Worm (Caenorhabditis elegans) whole organism, L4 larva: Measurements from ENCODE around the gene erg-28.

Experiments
- F10B5.3 ChIP-seq: sonication (generic microtip); optimal IDR thresholded peaks from 2 replicates; lab custom pipeline; 2016; ENCODE audit warnings: mild to moderate bottlenecking, missing genetic modification characterization, missing compliant biosample characterization
- F37D6.2 ChIP-seq: sonication (generic microtip); optimal IDR thresholded peaks from 2 replicates; lab custom pipeline; 2016; ENCODE audit warnings: mild to moderate bottlenecking, missing genetic modification characterization, missing compliant biosample characterization
- F49E8.2 ChIP-seq: sonication (generic microtip); optimal IDR thresholded peaks from 2 replicates; lab custom pipeline; 2016; ENCODE audit warnings: missing compliant biosample characterization, mild to moderate bottlenecking, missing genetic modification characterization, borderline replicate concordance
- T26A8.4 ChIP-seq: fragments of 200-800 bp; sonication (Bioruptor generic); IDR thresholded peaks from 2 replicates; pipeline ENCODE4 v1.3.6; 2022; ENCODE audit warnings: missing genetic modification characterization, missing compliant biosample characterization
- Y48G9A.11 ChIP-seq: fragments of 200-800 bp; sonication (Bioruptor generic); IDR thresholded peaks from 2 replicates; pipeline ENCODE4 v1.3.6; 2022; ENCODE audit warnings: missing genetic modification reagents, missing genetic modification characterization, missing compliant biosample characterization
- ZK337.2 ChIP-seq: fragments of 200-800 bp; sonication (Bioruptor generic); IDR thresholded peaks from 2 replicates; pipeline ENCODE4 v1.3.6; 2022; ENCODE audit warnings: missing genetic modification reagents, missing genetic modification characterization, missing compliant biosample characterization
- aha-1 ChIP-seq: fragments of 150-350 bp; peaks from one replicate; lab custom pipeline; 2014; ENCODE audit warnings: missing biosample characterization, missing genetic modification characterization
- ama-1 ChIP-seq: fragments of 150-350 bp; optimal IDR thresholded peaks from 2 replicates; lab custom pipeline; 2014; ENCODE audit warnings: inconsistent platforms, mixed read lengths
- arid-1 ChIP-seq: fragments of 200-800 bp; sonication (Bioruptor generic); conservative IDR thresholded peaks from 2 replicates; pipeline ENCODE4 v1.3.6; 2022; ENCODE audit warnings: missing genetic modification reagents, missing genetic modification characterization, missing compliant biosample characterization
- ceh-20 ChIP-seq: fragments of 200-800 bp; sonication (Bioruptor generic); IDR thresholded peaks from 2 replicates; pipeline ENCODE4 v1.3.6; 2022; ENCODE audit warnings: missing genetic modification reagents, missing genetic modification characterization, missing compliant biosample characterization
- ces-1 ChIP-seq: fragments of 150-350 bp; sonication (generic microtip); optimal IDR thresholded peaks from 4 replicates; lab custom pipeline; 2014; ENCODE audit warnings: missing biosample characterization, missing genetic modification reagents, missing genetic modification characterization
- ctbp-1 ChIP-seq: fragments of 200-800 bp; sonication (Bioruptor generic); IDR thresholded peaks from 2 replicates; pipeline ENCODE4 v1.3.6; 2022; ENCODE audit warnings: missing genetic modification reagents, missing genetic modification characterization, missing compliant biosample characterization
- daf-12 ChIP-seq: fragments of 150-350 bp; optimal IDR thresholded peaks from 2 replicates; lab custom pipeline; 2014; ENCODE audit warnings: missing biosample characterization, missing genetic modification reagents, missing genetic modification characterization
- daf-16 ChIP-seq, 3 experiments: sonication (generic microtip); optimal IDR thresholded peaks; 2 replicates each; lab custom pipeline; 2016 to 2017; ENCODE audit warnings: missing genetic modification characterization in 3 of 3, missing genetic modification reagents in 3 of 3, mild to moderate bottlenecking in 2 of 3, missing compliant biosample characterization in 2 of 3, missing biosample characterization in 1 of 3, moderate library complexity in 1 of 3
- dmd-6 ChIP-seq: fragments of 200-800 bp; sonication (Bioruptor generic); IDR thresholded peaks from 2 replicates; pipeline ENCODE4 v1.3.6; 2022; ENCODE audit warnings: missing genetic modification reagents, missing genetic modification characterization, missing compliant biosample characterization
- dmd-8 ChIP-seq: fragments of 200-800 bp; sonication (Bioruptor generic); IDR thresholded peaks from 2 replicates; pipeline ENCODE4 v1.3.6; 2022; ENCODE audit warnings: missing genetic modification characterization, missing compliant biosample characterization
- dmd-9 ChIP-seq: fragments of 200-800 bp; sonication (Bioruptor generic); IDR thresholded peaks from 2 replicates; pipeline ENCODE4 v1.3.6; 2022; ENCODE audit warnings: missing genetic modification reagents, missing genetic modification characterization, missing compliant biosample characterization
- dpl-1 ChIP-seq: fragments of 150-350 bp; optimal IDR thresholded peaks from 2 replicates; lab custom pipeline; 2014; ENCODE audit warnings: missing biosample characterization, missing genetic modification reagents, missing genetic modification characterization
- duxl-1 ChIP-seq: sonication (generic microtip); optimal IDR thresholded peaks from 2 replicates; lab custom pipeline; 2016; ENCODE audit warnings: mild to moderate bottlenecking, missing genetic modification characterization, moderate library complexity, missing compliant biosample characterization; ENCODE audit not compliant: poor library complexity
- egl-27 ChIP-seq: sonication (generic microtip); optimal IDR thresholded peaks from 3 replicates; lab custom pipeline; 2017; ENCODE audit warnings: missing biosample characterization, missing genetic modification reagents, missing genetic modification characterization
- hif-1 ChIP-seq, 2 experiments: sonication (generic microtip); optimal IDR thresholded peaks; 2 replicates each; lab custom pipeline; 2016 to 2017; ENCODE audit warnings: missing compliant biosample characterization in 2 of 2, missing genetic modification characterization in 2 of 2, missing genetic modification reagents in 2 of 2, missing genotype in 2 of 2, mild to moderate bottlenecking in 1 of 2
- hlh-30 ChIP-seq: sonication (generic microtip); optimal IDR thresholded peaks from 2 replicates; lab custom pipeline; 2017; ENCODE audit warnings: antibody characterized with exemption, mild to moderate bottlenecking, missing genetic modification characterization, missing compliant biosample characterization; ENCODE audit not compliant: insufficient read depth
- jun-1 ChIP-seq: fragments of 150-350 bp; optimal IDR thresholded peaks from 2 replicates; lab custom pipeline; 2014; ENCODE audit warnings: missing biosample characterization, missing genetic modification reagents, missing genetic modification characterization
- lin-13 ChIP-seq: fragments of 150-350 bp; optimal IDR thresholded peaks from 2 replicates; lab custom pipeline; 2014; ENCODE audit warnings: missing biosample characterization, missing genetic modification reagents, missing genetic modification characterization
- lin-29 ChIP-seq: fragments of 200-800 bp; sonication (Bioruptor generic); IDR thresholded peaks from 2 replicates; pipeline ENCODE4 v1.3.6; 2022; ENCODE audit warnings: missing genetic modification reagents, missing genetic modification characterization, missing compliant biosample characterization
- lsy-2 ChIP-seq, 2 experiments: fragments of 150-350 bp in 1 of 2; sonication (generic microtip) in 1 of 2; optimal IDR thresholded peaks; 2 replicates each; lab custom pipeline; 2014 to 2017; ENCODE audit warnings: missing biosample characterization in 2 of 2, missing genetic modification characterization in 2 of 2
- madf-5 ChIP-seq, 2 experiments: fragments of 200-800 bp; sonication (Bioruptor generic); IDR thresholded peaks; 2 replicates each; pipeline ENCODE4 v1.3.6; 2022; ENCODE audit warnings: missing compliant biosample characterization in 2 of 2, missing genetic modification characterization in 2 of 2
- mep-1 ChIP-seq: fragments of 150-350 bp; sonication (generic microtip); optimal IDR thresholded peaks from 3 replicates; lab custom pipeline; 2014; ENCODE audit warnings: missing biosample characterization, missing genetic modification characterization
- nhr-11 ChIP-seq: fragments of 150-350 bp; optimal IDR thresholded peaks from 2 replicates; lab custom pipeline; 2014; ENCODE audit warnings: missing biosample characterization, missing genetic modification characterization
- nhr-111 ChIP-seq: fragments of 200-800 bp; sonication (Bioruptor generic); optimal IDR thresholded peaks from 2 replicates; lab custom pipeline; 2018; ENCODE audit warnings: mild to moderate bottlenecking, missing genetic modification characterization, missing compliant biosample characterization
- nhr-237 ChIP-seq: sonication (generic microtip); optimal IDR thresholded peaks from 2 replicates; lab custom pipeline; 2017; ENCODE audit warnings: missing biosample characterization, missing genetic modification characterization
- nhr-25 ChIP-seq: sonication (generic microtip); optimal IDR thresholded peaks from 2 replicates; lab custom pipeline; 2017; ENCODE audit warnings: missing genetic modification characterization, mild to moderate bottlenecking, missing compliant biosample characterization, antibody characterized with exemption, moderate library complexity, borderline replicate concordance; ENCODE audit not compliant: insufficient read depth
- nhr-42 ChIP-seq: fragments of 200-800 bp; sonication (Bioruptor generic); IDR thresholded peaks from 2 replicates; pipeline ENCODE4 v1.3.6; 2022; ENCODE audit warnings: missing genetic modification characterization, missing compliant biosample characterization
- nhr-48 ChIP-seq: sonication (generic microtip); optimal IDR thresholded peaks from 2 replicates; lab custom pipeline; 2016; ENCODE audit warnings: mild to moderate bottlenecking, missing genetic modification characterization, missing compliant biosample characterization
- nhr-77 ChIP-seq: fragments of 150-350 bp; optimal IDR thresholded peaks from 2 replicates; lab custom pipeline; 2014; ENCODE audit warnings: missing biosample characterization, missing genetic modification characterization
- pqm-1 ChIP-seq: sonication (generic microtip); optimal IDR thresholded peaks from 2 replicates; lab custom pipeline; 2017; ENCODE audit warnings: missing biosample characterization, missing genetic modification characterization
- rbr-2 ChIP-seq: sonication (generic microtip); optimal IDR thresholded peaks from 2 replicates; lab custom pipeline; 2016; ENCODE audit warnings: missing genotype, missing genetic modification characterization, missing compliant biosample characterization
- sdz-12 ChIP-seq: fragments of 200-800 bp; sonication (Bioruptor generic); optimal IDR thresholded peaks from 2 replicates; lab custom pipeline; 2018; ENCODE audit warnings: mild to moderate bottlenecking, missing genetic modification characterization, missing compliant biosample characterization
- set-16 ChIP-seq: fragments of 200-800 bp; sonication (Bioruptor generic); IDR thresholded peaks from 2 replicates; pipeline ENCODE4 v1.3.6; 2022; ENCODE audit warnings: missing genetic modification reagents, missing genetic modification characterization, missing compliant biosample characterization
- snpc-1.2 ChIP-seq: fragments of 200-800 bp; sonication (Bioruptor generic); IDR thresholded peaks from 2 replicates; pipeline ENCODE4 v1.3.6; 2022; ENCODE audit warnings: missing genetic modification reagents, missing genetic modification characterization, missing compliant biosample characterization
- snpc-4 ChIP-seq: fragments of 150-350 bp; optimal IDR thresholded peaks from 2 replicates; lab custom pipeline; 2014; ENCODE audit warnings: missing biosample characterization, missing genetic modification characterization
- tra-1 ChIP-seq: fragments of 200-800 bp; sonication (Bioruptor generic); IDR thresholded peaks from 2 replicates; pipeline ENCODE4 v1.3.6; 2022; ENCODE audit warnings: missing genetic modification reagents, missing genetic modification characterization, missing compliant biosample characterization
- unc-130 ChIP-seq: sonication (generic microtip); optimal IDR thresholded peaks from 2 replicates; lab custom pipeline; 2016; ENCODE audit warnings: missing genetic modification reagents, missing genetic modification characterization, missing compliant biosample characterization
- unc-39 ChIP-seq: sonication (generic microtip); optimal IDR thresholded peaks from 2 replicates; lab custom pipeline; 2017; ENCODE audit warnings: missing biosample characterization, missing genetic modification characterization
- unc-62 ChIP-seq, 3 experiments: fragments of 150-350 bp in 1 of 3; sonication (generic microtip); optimal IDR thresholded peaks in 2 of 3; peaks in 1 of 3; 1 replicate in 1 of 3; 2 replicates in 2 of 3; lab custom pipeline; 2014 to 2017; ENCODE audit warnings: missing biosample characterization in 3 of 3, missing genetic modification characterization in 3 of 3, missing genetic modification reagents in 3 of 3, missing genotype in 1 of 3
- vab-7 ChIP-seq: fragments of 200-800 bp; sonication (Bioruptor generic); IDR thresholded peaks from 2 replicates; pipeline ENCODE4 v1.3.6; 2022; ENCODE audit warnings: missing genetic modification reagents, missing genetic modification characterization, missing compliant biosample characterization
- zip-11 ChIP-seq: fragments of 200-800 bp; sonication (Bioruptor generic); IDR thresholded peaks from 2 replicates; pipeline ENCODE4 v1.3.6; 2022; ENCODE audit warnings: missing genetic modification characterization, missing compliant biosample characterization
- zip-2 ChIP-seq: fragments of 150-350 bp; optimal IDR thresholded peaks from 2 replicates; lab custom pipeline; 2014; ENCODE audit warnings: missing biosample characterization, missing genetic modification characterization
- ztf-7 ChIP-seq: fragments of 150-350 bp; optimal IDR thresholded peaks from 2 replicates; lab custom pipeline; 2014; ENCODE audit warnings: missing biosample characterization, missing genetic modification characterization

erg-28 gene

DNA sequence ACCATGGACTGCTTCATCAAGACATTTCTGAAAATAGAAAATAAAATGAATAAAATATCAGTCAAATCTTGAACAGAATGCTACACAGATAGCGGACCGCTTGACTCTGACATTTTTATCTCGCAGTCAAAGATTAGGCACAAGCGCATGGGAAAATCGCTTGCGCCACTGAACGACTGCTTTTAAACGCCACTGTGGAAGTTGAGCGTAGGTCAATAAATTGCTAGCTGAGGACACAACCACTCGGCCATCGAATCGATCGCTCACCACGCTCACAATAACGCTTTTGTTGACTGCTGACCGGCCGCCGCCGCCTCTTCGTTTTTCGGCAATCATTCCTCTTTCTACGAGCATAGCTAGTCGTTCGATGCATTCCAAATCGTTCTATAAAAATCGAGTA, 10.4 kb upstream of the erg-28 start (continued):
- no peak for TF ChIP-seq sdz-12 (GFP tag; lab: Kevin White, UChicago)
- TF ChIP-seq unc-62 (GFP tag; optimal IDR thresholded peaks at IDR 0.05 in 1 of 2; lab: Kevin White, UChicago): peak in 1 of 2 experiments; percentile 94
- no peak for TF ChIP-seq unc-62 (tag; optimal IDR thresholded peaks at IDR 0.05; lab: Kevin White, UChicago)
- TF ChIP-seq Y48G9A.11 (GFP tag; lab: Robert Waterston, UW): peak; percentile 80
- no peak for TF ChIP-seq nhr-11
- TF ChIP-seq ama-1 (lab: Kevin White, UChicago): no peak
- TF ChIP-seq zip-2: peak; percentile 54
- TF ChIP-seq ceh-20 (GFP tag; lab: Robert Waterston, UW): 0 out of 2 replicates have a peak, but pooled peaks have one; percentile 22
- TF ChIP-seq F10B5.3: peak; percentile 24
- TF ChIP-seq rbr-2 (tag; lab: Kevin White, UChicago): peak; percentile 53
- no peak for TF ChIP-seq jun-1 (tag; lab: Kevin White, UChicago)
- no peak for TF ChIP-seq ZK337.2 (GFP tag; lab: Robert Waterston, UW)
- TF ChIP-seq set-16 (GFP tag; lab: Robert Waterston, UW): 0 out of 2 replicates have a peak, but pooled peaks have one; percentile 15
- TF ChIP-seq arid-1 (GFP tag; lab: Robert Waterston, UW): no peak
- peak; percentile 68 for TF ChIP-seq snpc-1.2 (GFP tag; lab: Robert Waterston, UW)
- peak; percentile 67; the same call in 1 of the 2 replicates for TF ChIP-seq T26A8.4 (GFP tag; lab: Robert Waterston, UW)
- no peak for TF ChIP-seq ztf-7
- TF ChIP-seq F37D6.2 (tag; lab: Kevin White, UChicago): no peak
- peak in 1 of 2 experiments; percentile 69 for TF ChIP-seq daf-16 (GFP tag; optimal IDR thresholded peaks at IDR 0.05; lab: Kevin White, UChicago)
- peak; percentile 76 for TF ChIP-seq daf-16 (tag; optimal IDR thresholded peaks at IDR 0.05; lab: Kevin White, UChicago)
- no peak for TF ChIP-seq aha-1
- no peak for TF ChIP-seq zip-11 (GFP tag; lab: Robert Waterston, UW)
- TF ChIP-seq egl-27 (tag; lab: Kevin White, UChicago): no peak
- TF ChIP-seq lsy-2 (tag; optimal IDR thresholded peaks at IDR 0.05; lab: Kevin White, UChicago): peak in 1 of 2 experiments; percentile 42
- TF ChIP-seq F49E8.2 (tag; lab: Kevin White, UChicago): peak; percentile 53
- 0 out of 2 replicates have a peak, but pooled peaks have one; percentile 9 for TF ChIP-seq dmd-9
- TF ChIP-seq unc-39 (tag; lab: Kevin White, UChicago): no peak
- TF ChIP-seq madf-5 (GFP tag; IDR thresholded peaks at IDR 0.05; lab: Robert Waterston, UW): peak; percentile 36 to 45; a peak in 1 of 4 replicates
- no peak for TF ChIP-seq snpc-4 (tag; lab: Kevin White, UChicago)
- TF ChIP-seq dmd-8 (GFP tag; lab: Robert Waterston, UW): peak; percentile 60; the same call in 1 of the 2 replicates
- no peak for TF ChIP-seq hif-1 (tag; optimal IDR thresholded peaks at IDR 0.05; lab: Kevin White, UChicago)
- no peak for TF ChIP-seq nhr-77
- TF ChIP-seq nhr-111 (GFP tag; lab: Kevin White, UChicago): peak; percentile 48
- TF ChIP-seq ces-1 (GFP tag; lab: Kevin White, UChicago): no peak
- peak; percentile 34 for TF ChIP-seq nhr-48
- TF ChIP-seq daf-12 (tag; lab: Kevin White, UChicago): no peak
- TF ChIP-seq nhr-25: peak; percentile 38
- TF ChIP-seq nhr-42: no peak
- no peak; the same call in 1 of the 2 replicates for TF ChIP-seq vab-7 (GFP tag; lab: Robert Waterston, UW)
- no peak for TF ChIP-seq lin-29 (GFP tag; lab: Robert Waterston, UW)
- TF ChIP-seq dpl-1: no peak
- peak; percentile 30 for TF ChIP-seq unc-130
- peak; percentile 49 for TF ChIP-seq mep-1 (tag; lab: Kevin White, UChicago)
- 0 out of 2 replicates have a peak, but pooled peaks have one; percentile 46 for TF ChIP-seq ctbp-1 (GFP tag; lab: Robert Waterston, UW)
- peak; percentile 26 for TF ChIP-seq duxl-1 (tag; lab: Kevin White, UChicago)
- peak; percentile 41; the same call in 1 of the 2 replicates for TF ChIP-seq dmd-6 (GFP tag; lab: Robert Waterston, UW)
- peak; percentile 9 for TF ChIP-seq lin-13 (GFP tag; lab: Kevin White, UChicago)
- TF ChIP-seq pqm-1 (tag; lab: Kevin White, UChicago): no peak
- no peak for TF ChIP-seq nhr-237 (tag; lab: Kevin White, UChicago)
- TF ChIP-seq hlh-30 (tag; lab: Kevin White, UChicago): no peak
- 0 out of 2 replicates have a peak, but pooled peaks have one; percentile 9 for TF ChIP-seq tra-1 (GFP tag; lab: Robert Waterston, UW)
